Worm (Caenorhabditis elegans) whole organism, L3 larva: ENCODE measurements around the gene asp-14.

ENCODE experiments used
- R02D3.7 ChIP-seq: fragments of 150-350 bp; optimal IDR thresholded peaks from 2 replicates; lab custom pipeline; 2014; ENCODE audit warnings: missing biosample characterization, missing genetic modification characterization
- ZK546.5 ChIP-seq: sonication (generic microtip); optimal IDR thresholded peaks from 2 replicates; lab custom pipeline; 2017; ENCODE audit warnings: missing biosample characterization, missing genetic modification characterization
- aly-2 ChIP-seq: fragments of 150-350 bp; optimal IDR thresholded peaks from 2 replicates; lab custom pipeline; 2014; ENCODE audit warnings: missing biosample characterization, missing genetic modification characterization
- ama-1 ChIP-seq: fragments of 150-350 bp; optimal IDR thresholded peaks from 2 replicates; lab custom pipeline; 2018
- ceh-16 ChIP-seq: sonication (generic microtip); optimal IDR thresholded peaks from 2 replicates; lab custom pipeline; 2017; ENCODE audit warnings: missing biosample characterization, missing genetic modification characterization
- ceh-28 ChIP-seq: fragments of 150-350 bp; optimal IDR thresholded peaks from 2 replicates; lab custom pipeline; 2014; ENCODE audit warnings: missing biosample characterization, missing genetic modification reagents, missing genetic modification characterization
- ceh-82 ChIP-seq: fragments of 150-350 bp; optimal IDR thresholded peaks from 2 replicates; lab custom pipeline; 2014; ENCODE audit warnings: missing biosample characterization, missing genetic modification characterization
- ceh-9 ChIP-seq: sonication (generic microtip); optimal IDR thresholded peaks from 2 replicates; lab custom pipeline; 2018; ENCODE audit warnings: missing biosample characterization, missing genetic modification characterization
- daf-12 ChIP-seq: fragments of 150-350 bp; optimal IDR thresholded peaks from 2 replicates; lab custom pipeline; 2014; ENCODE audit warnings: missing biosample characterization, missing genetic modification reagents, missing genetic modification characterization
- egl-27 ChIP-seq: sonication (generic microtip); optimal IDR thresholded peaks from 4 replicates; lab custom pipeline; 2017; ENCODE audit warnings: missing biosample characterization, missing genetic modification reagents, missing genetic modification characterization
- elt-1 ChIP-seq: fragments of 150-350 bp; optimal IDR thresholded peaks from 2 replicates; lab custom pipeline; 2014; ENCODE audit warnings: missing biosample characterization, missing genetic modification characterization
- elt-2 ChIP-seq: sonication (generic microtip); optimal IDR thresholded peaks from 2 replicates; lab custom pipeline; 2016; ENCODE audit warnings: missing genetic modification reagents, mild to moderate bottlenecking, missing genetic modification characterization, missing compliant biosample characterization
- elt-3 ChIP-seq, 3 experiments: fragments of 150-350 bp in 1 of 3; sonication (generic microtip) in 2 of 3; optimal IDR thresholded peaks; 2 replicates in 2 of 3; 4 replicates in 1 of 3; lab custom pipeline; 2014 to 2017; ENCODE audit warnings: missing biosample characterization in 3 of 3, missing genetic modification characterization in 3 of 3
- eor-1 ChIP-seq, 2 experiments: fragments of 150-350 bp; optimal IDR thresholded peaks; 2 replicates each; lab custom pipeline; 2014 to 2018; ENCODE audit warnings: missing biosample characterization in 2 of 2, missing genetic modification characterization in 2 of 2
- fkh-10 ChIP-seq: sonication (generic microtip); optimal IDR thresholded peaks from 2 replicates; lab custom pipeline; 2017; ENCODE audit warnings: missing biosample characterization, missing genetic modification reagents, missing genetic modification characterization
- fkh-2 ChIP-seq: fragments of 150-350 bp; optimal IDR thresholded peaks from 2 replicates; lab custom pipeline; 2014; ENCODE audit warnings: missing biosample characterization, missing genetic modification reagents, missing genetic modification characterization
- fos-1 ChIP-seq: fragments of 150-350 bp; optimal IDR thresholded peaks from 2 replicates; lab custom pipeline; 2014; ENCODE audit warnings: missing biosample characterization, missing genetic modification characterization
- hmg-11 ChIP-seq: sonication (generic microtip); optimal IDR thresholded peaks from 2 replicates; lab custom pipeline; 2016; ENCODE audit warnings: missing genetic modification characterization, missing compliant biosample characterization
- jun-1 ChIP-seq: fragments of 150-350 bp; optimal IDR thresholded peaks from 2 replicates; lab custom pipeline; 2014; ENCODE audit warnings: missing biosample characterization, missing genetic modification reagents, missing genetic modification characterization
- lin-39 ChIP-seq: fragments of 150-350 bp; optimal IDR thresholded peaks from 2 replicates; lab custom pipeline; 2018; ENCODE audit warnings: missing biosample characterization, missing genetic modification reagents, missing genetic modification characterization
- lsy-12 ChIP-seq: sonication (generic microtip); optimal IDR thresholded peaks from 2 replicates; lab custom pipeline; 2016; ENCODE audit warnings: mild to moderate bottlenecking, missing genetic modification characterization, missing compliant biosample characterization
- mdl-1 ChIP-seq: fragments of 150-350 bp; optimal IDR thresholded peaks from 2 replicates; lab custom pipeline; 2014; ENCODE audit warnings: missing biosample characterization, missing genetic modification characterization
- mml-1 ChIP-seq: fragments of 150-350 bp; sonication (generic microtip); optimal IDR thresholded peaks from 3 replicates; lab custom pipeline; 2014; ENCODE audit warnings: missing biosample characterization, missing genetic modification characterization
- nfya-1 ChIP-seq: sonication (generic microtip); optimal IDR thresholded peaks from 2 replicates; lab custom pipeline; 2017; ENCODE audit warnings: missing genetic modification characterization, mild to moderate bottlenecking, missing compliant biosample characterization, antibody characterized with exemption, moderate library complexity; ENCODE audit not compliant: insufficient read depth
- nhr-11 ChIP-seq: fragments of 150-350 bp; optimal IDR thresholded peaks from 2 replicates; lab custom pipeline; 2014; ENCODE audit warnings: missing biosample characterization, missing genetic modification characterization
- nhr-12 ChIP-seq: fragments of 150-350 bp; optimal IDR thresholded peaks from 2 replicates; lab custom pipeline; 2014; ENCODE audit warnings: missing biosample characterization, missing genetic modification characterization
- nhr-23 ChIP-seq: fragments of 150-350 bp; optimal IDR thresholded peaks from 2 replicates; lab custom pipeline; 2014; ENCODE audit warnings: missing biosample characterization, missing genetic modification reagents, missing genetic modification characterization
- nhr-25 ChIP-seq: sonication (generic microtip); optimal IDR thresholded peaks from 2 replicates; lab custom pipeline; 2017; ENCODE audit warnings: missing biosample characterization, missing genetic modification characterization
- nhr-28 ChIP-seq: fragments of 150-350 bp; optimal IDR thresholded peaks from 2 replicates; lab custom pipeline; 2014; ENCODE audit warnings: missing biosample characterization, missing genetic modification characterization
- nhr-67 ChIP-seq: fragments of 150-350 bp; optimal IDR thresholded peaks from 2 replicates; lab custom pipeline; 2014; ENCODE audit warnings: missing biosample characterization, missing genetic modification characterization
- nhr-76 ChIP-seq: fragments of 150-350 bp; sonication (generic microtip); optimal IDR thresholded peaks from 5 replicates; lab custom pipeline; 2014; ENCODE audit warnings: missing biosample characterization, missing genetic modification characterization
- nhr-77 ChIP-seq: fragments of 150-350 bp; optimal IDR thresholded peaks from 2 replicates; lab custom pipeline; 2014; ENCODE audit warnings: missing biosample characterization, missing genetic modification characterization
- pha-4 ChIP-seq: fragments of 150-350 bp; optimal IDR thresholded peaks from 2 replicates; lab custom pipeline; 2014; ENCODE audit warnings: missing biosample characterization, missing genetic modification reagents, missing genetic modification characterization
- pqm-1 ChIP-seq: fragments of 150-350 bp; optimal IDR thresholded peaks from 2 replicates; lab custom pipeline; 2017; ENCODE audit warnings: missing biosample characterization, missing genetic modification characterization, inconsistent platforms
- skn-1 ChIP-seq: fragments of 150-350 bp; optimal IDR thresholded peaks from 2 replicates; lab custom pipeline; 2014; ENCODE audit warnings: missing biosample characterization, missing genetic modification characterization
- snpc-4 ChIP-seq: fragments of 150-350 bp; optimal IDR thresholded peaks from 2 replicates; lab custom pipeline; 2014; ENCODE audit warnings: missing biosample characterization, missing genetic modification characterization
- unc-39 ChIP-seq: sonication (generic microtip); optimal IDR thresholded peaks from 4 replicates; lab custom pipeline; 2017; ENCODE audit warnings: missing biosample characterization, missing genetic modification characterization
- unc-62 ChIP-seq: fragments of 150-350 bp; sonication (generic microtip); optimal IDR thresholded peaks from 4 replicates; lab custom pipeline; 2014; ENCODE audit warnings: missing biosample characterization, missing genetic modification reagents, missing genetic modification characterization
- zag-1 ChIP-seq: fragments of 150-350 bp; optimal IDR thresholded peaks from 2 replicates; lab custom pipeline; 2014; ENCODE audit warnings: missing biosample characterization, missing genetic modification characterization
- ztf-11 ChIP-seq: fragments of 150-350 bp; optimal IDR thresholded peaks from 2 replicates; lab custom pipeline; 2014; ENCODE audit warnings: missing biosample characterization, missing genetic modification characterization
- ztf-4 ChIP-seq: fragments of 150-350 bp; optimal IDR thresholded peaks from 2 replicates; lab custom pipeline; 2014; ENCODE audit warnings: missing biosample characterization, missing genetic modification characterization

asp-14 gene

DNA sequence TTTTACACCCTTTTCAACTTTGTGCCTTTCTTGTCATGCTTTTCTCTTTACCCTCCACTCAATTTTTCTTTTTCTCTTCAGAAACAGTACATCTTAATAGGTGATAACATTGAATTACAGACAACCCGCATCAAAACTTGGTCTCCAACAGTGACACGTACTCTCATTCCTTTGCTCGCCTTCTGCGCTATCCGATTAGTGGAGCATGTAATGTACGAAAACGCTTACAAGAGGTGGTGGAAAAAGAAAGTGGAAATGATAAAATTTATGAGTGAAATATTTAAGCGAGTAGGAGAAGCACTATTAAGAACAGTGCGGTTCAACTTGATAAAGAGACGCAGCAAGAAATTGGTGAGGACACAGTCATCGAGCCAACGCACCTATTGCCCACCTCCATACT is 10.1 kb upstream of the asp-14 start, which contains the start of gene pept-1:
Gene pept-1 (plus strand): TSS at position 306 of the 400 bp plus-strand sequence.
- TF ChIP-seq elt-2 (tag; lab: Kevin White, UChicago) (peak; percentile 98), ztf-11 (tag; lab: Kevin White, UChicago) (no peak), fos-1 (tag; lab: Kevin White, UChicago) (no peak), nhr-67 (no peak), nhr-76 (tag; lab: Kevin White, UChicago) (no peak), pqm-1 (tag; lab: Kevin White, UChicago) (peak; percentile 94), elt-1 (tag; lab: Kevin White, UChicago) (no peak), fkh-2 (tag; lab: Kevin White, UChicago) (no peak), nhr-28 (tag; lab: Kevin White, UChicago) (no peak), mdl-1 (tag; lab: Kevin White, UChicago) (no peak), R02D3.7 (tag; lab: Kevin White, UChicago) (no peak), ceh-16 (tag; lab: Kevin White, UChicago) (no peak), pha-4 (peak; percentile 16), daf-12 (tag; lab: Kevin White, UChicago) (no peak), lsy-12 (tag; lab: Kevin White, UChicago) (no peak), elt-3 (tag; optimal IDR thresholded peaks at IDR 0.05; lab: Kevin White, UChicago) (no peak), egl-27 (tag; lab: Kevin White, UChicago) (no peak), ZK546.5 (no peak), fkh-10 (GFP tag; lab: Kevin White, UChicago) (no peak), aly-2 (no peak), skn-1 (tag; lab: Kevin White, UChicago) (peak; percentile 32), jun-1 (tag; lab: Kevin White, UChicago) (no peak)

DNA sequence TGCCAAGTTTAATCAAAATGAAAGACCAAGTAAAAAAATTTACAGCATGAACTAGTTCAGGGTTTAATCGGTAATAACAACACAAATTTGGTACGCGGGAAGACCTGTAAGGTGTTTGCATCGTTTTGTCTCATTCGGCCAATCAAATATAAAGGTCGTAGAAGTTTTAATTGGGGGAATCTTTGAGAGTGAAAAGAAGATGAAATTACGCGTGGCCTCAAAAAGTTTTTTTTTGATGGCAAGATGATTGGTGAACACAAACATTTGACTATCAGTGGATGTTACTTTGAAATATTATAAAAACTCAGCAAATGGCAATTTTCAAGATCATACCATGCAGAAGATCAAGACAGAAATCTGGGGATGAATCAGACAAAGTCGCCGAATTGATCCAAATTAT is 8.7 kb upstream of the asp-14 start, which contains the start of gene nas-33:
Gene nas-33 (minus strand): TSS at position 101 of the 400 bp plus-strand sequence.
- TF ChIP-seq aly-2 (no peak), egl-27 (tag; lab: Kevin White, UChicago) (no peak), ZK546.5 (no peak), pha-4 (no peak), lsy-12 (tag; lab: Kevin White, UChicago) (no peak), elt-2 (tag; lab: Kevin White, UChicago) (no peak)

DNA sequence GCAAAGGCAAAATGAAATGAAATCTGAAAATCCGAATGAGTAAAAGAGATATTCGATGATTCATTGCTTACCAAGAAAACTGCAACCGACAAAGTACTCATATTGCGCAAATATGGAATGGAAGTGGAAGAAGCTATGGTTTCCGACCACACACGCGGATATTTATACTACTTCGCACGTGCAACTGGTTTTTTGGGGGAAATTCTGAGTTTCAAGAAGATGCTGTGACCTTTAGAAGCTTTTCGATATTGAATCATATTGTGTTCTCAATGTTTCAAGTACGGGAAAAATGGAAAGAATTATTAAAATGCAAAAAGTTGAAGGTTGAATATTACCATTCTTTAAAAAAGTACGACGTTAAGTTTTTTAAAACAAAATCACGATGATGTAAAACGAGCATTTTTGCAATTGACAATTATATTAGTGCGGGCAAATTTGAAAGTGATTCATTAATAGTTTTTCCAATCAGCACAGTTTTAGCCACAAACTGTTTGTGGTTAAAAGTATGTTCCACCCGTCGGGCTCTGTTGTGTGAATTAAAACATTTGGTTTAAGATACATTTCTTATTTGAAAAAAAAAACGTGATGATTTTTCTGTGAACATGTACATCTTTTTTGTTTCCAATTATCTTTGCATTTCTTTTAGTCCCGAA is 4.5 kb upstream of the asp-14 start, which contains the start of the genes grl-6 and K10C2.6:
Gene grl-6 (minus strand): TSS at position 101 of the 653 bp plus-strand sequence.
Gene K10C2.6 (plus strand): TSS at position 603 of the 653 bp plus-strand sequence.
- TF ChIP-seq mdl-1 (tag; lab: Kevin White, UChicago) = no peak
- no peak for TF ChIP-seq ZK546.5
- no peak for TF ChIP-seq ztf-11 (tag; lab: Kevin White, UChicago)
- no peak for TF ChIP-seq lin-39 (tag; lab: Kevin White, UChicago)
- no peak for TF ChIP-seq eor-1 (tag; optimal IDR thresholded peaks at IDR 0.05; lab: Kevin White, UChicago)
- no peak for TF ChIP-seq ama-1 (lab: Kevin White, UChicago)
- no peak for TF ChIP-seq pha-4
- TF ChIP-seq elt-2 (tag; lab: Kevin White, UChicago) = no peak
- no peak for TF ChIP-seq nhr-28 (tag; lab: Kevin White, UChicago)
- TF ChIP-seq skn-1 (tag; lab: Kevin White, UChicago) = no peak
- no peak for TF ChIP-seq fos-1 (tag; lab: Kevin White, UChicago)
- no peak for TF ChIP-seq nhr-25
- TF ChIP-seq nhr-23 (tag; lab: Kevin White, UChicago) = no peak

DNA sequence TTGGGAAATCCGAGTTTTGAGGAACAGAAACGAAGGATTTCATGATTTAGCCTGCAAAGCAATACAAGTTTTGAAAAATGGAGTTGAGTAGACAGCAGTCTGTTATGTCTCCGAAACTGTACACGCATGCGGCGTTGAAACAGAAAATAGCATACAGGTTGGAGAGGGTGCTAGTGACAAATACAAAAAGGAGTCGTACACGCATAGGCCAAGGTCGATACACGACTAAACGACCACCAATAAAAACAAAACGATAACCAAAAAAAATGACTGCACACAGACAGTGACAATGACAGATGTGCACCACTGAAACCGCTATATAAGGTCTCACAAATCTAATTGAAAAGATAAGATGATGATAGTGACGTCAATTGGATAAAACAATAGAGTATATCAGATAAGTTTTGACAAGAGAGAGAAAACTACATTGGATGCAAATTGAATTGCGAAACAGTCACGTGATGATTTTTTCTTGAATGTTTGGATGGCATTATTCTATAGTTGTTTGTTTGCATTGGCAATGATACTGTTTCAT is 2.5 kb upstream of the asp-14 start, which contains the start of gene fah-1:
Gene fah-1 (minus strand): TSS at position 51 of the 535 bp plus-strand sequence.
- peak; percentile 31 for TF ChIP-seq mdl-1 (tag; lab: Kevin White, UChicago)
- no peak for TF ChIP-seq hmg-11 (tag; lab: Kevin White, UChicago)
- TF ChIP-seq elt-2 (tag; lab: Kevin White, UChicago) = peak; percentile 79
- TF ChIP-seq nhr-77 (tag; lab: Kevin White, UChicago) = no peak
- no peak for TF ChIP-seq fkh-10 (GFP tag; lab: Kevin White, UChicago)
- no peak for TF ChIP-seq ceh-16 (tag; lab: Kevin White, UChicago)
- no peak for TF ChIP-seq nhr-76 (tag; lab: Kevin White, UChicago)
- TF ChIP-seq ceh-82 = no peak
- TF ChIP-seq lin-39 (tag; lab: Kevin White, UChicago) = no peak
- TF ChIP-seq eor-1 (tag; optimal IDR thresholded peaks at IDR 0.05; lab: Kevin White, UChicago) = no peak
- no peak for TF ChIP-seq mml-1
- peak; percentile 51 for TF ChIP-seq elt-1 (tag; lab: Kevin White, UChicago)
- TF ChIP-seq pha-4 = no peak
- no peak for TF ChIP-seq ceh-9 (tag; lab: Kevin White, UChicago)
- TF ChIP-seq unc-62 = peak; percentile 34
- no peak for TF ChIP-seq nhr-11
- peak; percentile 71 for TF ChIP-seq ceh-28 (tag; lab: Kevin White, UChicago)
- no peak for TF ChIP-seq ztf-11 (tag; lab: Kevin White, UChicago)
- TF ChIP-seq fos-1 (tag; lab: Kevin White, UChicago) = no peak
- TF ChIP-seq egl-27 (tag; lab: Kevin White, UChicago) = no peak
- TF ChIP-seq lsy-12 (tag; lab: Kevin White, UChicago) = no peak
- TF ChIP-seq nhr-67 = no peak
- TF ChIP-seq nhr-25 = peak; percentile 78
- no peak for TF ChIP-seq ama-1 (lab: Kevin White, UChicago)
- no peak for TF ChIP-seq zag-1
- no peak for TF ChIP-seq aly-2
- no peak for TF ChIP-seq snpc-4
- TF ChIP-seq elt-3 (tag; optimal IDR thresholded peaks at IDR 0.05; lab: Kevin White, UChicago) = peak in 2 of 3 experiments; percentile 61 to 89
- TF ChIP-seq unc-39 (tag; lab: Kevin White, UChicago) = no peak
- TF ChIP-seq nhr-12 (tag; lab: Kevin White, UChicago) = no peak
- TF ChIP-seq nfya-1 (tag; lab: Kevin White, UChicago) = no peak
- no peak for TF ChIP-seq daf-12 (tag; lab: Kevin White, UChicago)
- no peak for TF ChIP-seq pqm-1 (tag; lab: Kevin White, UChicago)
- TF ChIP-seq ztf-4 (tag; lab: Kevin White, UChicago) = no peak
